Fruit fly (Drosophila melanogaster) whole organism, wandering third instar larva: ENCODE measurements around the gene mRpL38.

ENCODE experiments used
- CrebA ChIP-seq: fragments of 200-800 bp; sonication (Bioruptor generic); optimal IDR thresholded peaks from 2 replicates; lab custom pipeline; 2016; ENCODE audit warnings: missing biosample characterization, mild to moderate bottlenecking, missing genetic modification characterization, borderline replicate concordance
- Myc ChIP-seq: fragments of >200 bp; optimal IDR thresholded peaks from 2 replicates; lab custom pipeline; 2017
- OdsH ChIP-seq: fragments of 200-800 bp; sonication (Bioruptor generic); optimal IDR thresholded peaks from 2 replicates; lab custom pipeline; 2016; ENCODE audit warnings: missing biosample characterization, mild to moderate bottlenecking, missing genetic modification characterization
- Rel ChIP-seq, 2 experiments: fragments of 200-800 bp; sonication (Bioruptor generic) in 1 of 2; optimal IDR thresholded peaks; 2 replicates in 1 of 2; 3 replicates in 1 of 2; lab custom pipeline; 2016 to 2019; ENCODE audit warnings: mild to moderate bottlenecking in 2 of 2, missing biosample characterization in 2 of 2, missing genetic modification characterization in 2 of 2, moderate library complexity in 1 of 2
- Vsx2 ChIP-seq: fragments of 200-300, 225-300 bp; sonication (Bioruptor generic); optimal IDR thresholded peaks from 2 replicates; lab custom pipeline; 2018; ENCODE audit warnings: missing biosample characterization, missing genetic modification characterization; ENCODE audit not compliant: partially characterized antibody
- foxo ChIP-seq, 2 experiments: fragments of 200-800 bp; sonication (Bioruptor generic); optimal IDR thresholded peaks; 2 replicates in 1 of 2; 3 replicates in 1 of 2; lab custom pipeline; 2016 to 2017; ENCODE audit warnings: missing biosample characterization in 2 of 2, missing genetic modification characterization in 2 of 2
- jim ChIP-seq: fragments of 175-275, 200-325 bp; sonication (Bioruptor generic); optimal IDR thresholded peaks from 2 replicates; lab custom pipeline; 2016; ENCODE audit warnings: missing biosample characterization, mild to moderate bottlenecking, missing genetic modification characterization
- psq ChIP-seq: fragments of 200-800 bp; sonication (Bioruptor generic); optimal IDR thresholded peaks from 3 replicates; lab custom pipeline; 2017; ENCODE audit warnings: missing biosample characterization, mild to moderate bottlenecking, missing genetic modification characterization, moderate library complexity
- tai ChIP-seq: sonication (Bioruptor generic); optimal IDR thresholded peaks from 2 replicates; lab custom pipeline; 2016; ENCODE audit warnings: missing biosample characterization, missing genetic modification characterization
- usp ChIP-seq: fragments of >200 bp; optimal IDR thresholded peaks from 2 replicates; lab custom pipeline; 2017; ENCODE audit warnings: missing biosample characterization, missing genetic modification characterization

- no peak for TF ChIP-seq Myc (lab: Kevin White, UChicago)
- no peak for TF ChIP-seq foxo (GFP tag; optimal IDR thresholded peaks at IDR 0.05; lab: Kevin White, UChicago)
- no peak for TF ChIP-seq CrebA (GFP tag; lab: Kevin White, UChicago)
- no peak for TF ChIP-seq OdsH (GFP tag; lab: Kevin White, UChicago)
- TF ChIP-seq psq (GFP tag; lab: Kevin White, UChicago), result no peak
- no peak for TF ChIP-seq tai (GFP tag; lab: Kevin White, UChicago)
- no peak for TF ChIP-seq Vsx2
- no peak for TF ChIP-seq usp (GFP tag; lab: Kevin White, UChicago)
- no peak for TF ChIP-seq jim (GFP tag; lab: Kevin White, UChicago)
- TF ChIP-seq Rel (GFP tag; optimal IDR thresholded peaks at IDR 0.05; lab: Kevin White, UChicago), result no peak
- TF ChIP-seq Rel (tag; optimal IDR thresholded peaks at IDR 0.05; lab: Kevin White, UChicago), result no peak
Observed at dm6 chrX:14225665-14226064, 424 bp upstream of the mRpL38 start, which contains the start of gene CG11674.
